Fruit fly (Drosophila melanogaster) whole organism, embryonic: Measurements from ENCODE around the gene Cbl.

Experiments
- CG10147 ChIP-seq: fragments of 200-800 bp; sonication (Bioruptor generic); optimal IDR thresholded peaks from 2 replicates; lab custom pipeline; 2019; ENCODE audit warnings: missing biosample characterization, mild to moderate bottlenecking, missing genetic modification characterization, moderate library complexity
- CG11085 ChIP-seq: fragments of 200-800 bp; sonication (Bioruptor generic); IDR thresholded peaks from 2 replicates; pipeline ENCODE4 v1.3.6; 2022; ENCODE audit warnings: missing biosample characterization, missing genetic modification characterization
- CG13287 ChIP-seq: fragments of 200-800 bp; sonication (Bioruptor generic); IDR thresholded peaks from 2 replicates; pipeline ENCODE4 v1.3.6; 2022; ENCODE audit warnings: missing biosample characterization, missing genetic modification characterization; ENCODE audit not compliant: partially characterized antibody
- CG13296 ChIP-seq: fragments of 200-800 bp; sonication (Bioruptor generic); optimal IDR thresholded peaks from 3 replicates; lab custom pipeline; 2018; ENCODE audit warnings: missing biosample characterization, mild to moderate bottlenecking, missing genetic modification characterization
- CG13424 ChIP-seq: fragments of 200-800 bp; sonication (Bioruptor generic); optimal IDR thresholded peaks from 2 replicates; lab custom pipeline; 2019; ENCODE audit warnings: missing biosample characterization, mild to moderate bottlenecking, missing genetic modification characterization, moderate library complexity
- CG14667 ChIP-seq: fragments of 200-800 bp; sonication (Bioruptor generic); IDR thresholded peaks from 2 replicates; pipeline ENCODE4 v1.3.6; 2022; ENCODE audit warnings: missing biosample characterization, missing genetic modification characterization
- CG3163 ChIP-seq: fragments of 200-800 bp; sonication (Bioruptor generic); optimal IDR thresholded peaks from 3 replicates; lab custom pipeline; 2016; ENCODE audit warnings: missing biosample characterization, missing genetic modification characterization
- CG32532 ChIP-seq: fragments of 200-800 bp; sonication (Bioruptor generic); IDR thresholded peaks from 2 replicates; pipeline ENCODE4 v1.3.6; 2022; ENCODE audit warnings: missing biosample characterization, missing genetic modification characterization
- CG33557 ChIP-seq: fragments of 200-800 bp; sonication (Bioruptor generic); optimal IDR thresholded peaks from 2 replicates; lab custom pipeline; 2019; ENCODE audit warnings: missing biosample characterization, mild to moderate bottlenecking, missing genetic modification characterization, moderate library complexity
- CG6689 ChIP-seq: fragments of 200-800 bp; sonication (Bioruptor generic); IDR thresholded peaks from 2 replicates; pipeline ENCODE4 v1.3.6; 2022; ENCODE audit warnings: missing biosample characterization, missing genetic modification characterization
- CG7556 ChIP-seq: fragments of 200-800 bp; sonication (Bioruptor generic); optimal IDR thresholded peaks from 2 replicates; lab custom pipeline; 2017; ENCODE audit warnings: missing biosample characterization, mild to moderate bottlenecking, missing genetic modification characterization
- CG7963 ChIP-seq: fragments of 200-800 bp; sonication (Bioruptor generic); IDR thresholded peaks from 3 replicates; pipeline ENCODE4 v1.3.6; 2022; ENCODE audit warnings: missing biosample characterization, missing genetic modification characterization; ENCODE audit not compliant: partially characterized antibody
- CG9609 ChIP-seq: fragments of 200-800 bp; sonication (Bioruptor generic); optimal IDR thresholded peaks from 3 replicates; lab custom pipeline; 2016; ENCODE audit warnings: missing biosample characterization, missing genetic modification characterization
- Dad ChIP-seq: fragments of 200-800 bp; sonication (Bioruptor generic); optimal IDR thresholded peaks from 3 replicates; lab custom pipeline; 2016; ENCODE audit warnings: missing biosample characterization, missing genetic modification characterization
- Deaf1 ChIP-seq: fragments of 200-800 bp; optimal IDR thresholded peaks from 3 replicates; lab custom pipeline; 2019; ENCODE audit warnings: missing biosample characterization, mild to moderate bottlenecking, missing genetic modification characterization, moderate library complexity
- Dref ChIP-seq: fragments of 200-800 bp; sonication (Bioruptor generic); IDR thresholded peaks from 2 replicates; pipeline ENCODE4 v1.3.6; 2022; ENCODE audit warnings: missing biosample characterization, missing genetic modification characterization
- Eip74EF ChIP-seq, 2 experiments: fragments of 200-800 bp in 1 of 2; fragments of >200 bp in 1 of 2; sonication (Bioruptor generic) in 1 of 2; optimal IDR thresholded peaks; 2 replicates each; lab custom pipeline; 2017 to 2019; ENCODE audit warnings: missing biosample characterization in 2 of 2, missing genetic modification characterization in 2 of 2, mild to moderate bottlenecking in 1 of 2, moderate library complexity in 1 of 2
- Fer3 ChIP-seq: fragments of 200-800 bp; sonication (Bioruptor generic); optimal IDR thresholded peaks from 2 replicates; lab custom pipeline; 2018; ENCODE audit warnings: missing biosample characterization, mild to moderate bottlenecking, missing genetic modification characterization, moderate library complexity
- Gug ChIP-seq: fragments of 200-800 bp; sonication (Bioruptor generic); IDR thresholded peaks from 4 replicates; pipeline ENCODE4 v1.3.6; 2022; ENCODE audit warnings: missing biosample characterization, missing genetic modification characterization
- HHEX ChIP-seq: fragments of 200-800 bp; sonication (Bioruptor generic); optimal IDR thresholded peaks from 3 replicates; lab custom pipeline; 2017; ENCODE audit warnings: missing biosample characterization, mild to moderate bottlenecking, missing genetic modification characterization, missing genetic modification reagents
- Mes4 ChIP-seq: fragments of 200-800 bp; sonication (Bioruptor generic); optimal IDR thresholded peaks from 2 replicates; lab custom pipeline; 2016; ENCODE audit warnings: missing biosample characterization, missing genetic modification characterization
- Nf-YB ChIP-seq: fragments of 200-800 bp; sonication (Bioruptor generic); optimal IDR thresholded peaks from 3 replicates; lab custom pipeline; 2019; ENCODE audit warnings: missing biosample characterization, mild to moderate bottlenecking, missing genetic modification characterization, moderate library complexity
- YL-1 ChIP-seq: fragments of 200-800 bp; sonication (Bioruptor generic); optimal IDR thresholded peaks from 3 replicates; lab custom pipeline; 2017; ENCODE audit warnings: missing biosample characterization, mild to moderate bottlenecking, missing genetic modification characterization
- bsh ChIP-seq, 2 experiments: fragments of 200-800 bp; sonication (Bioruptor generic); optimal IDR thresholded peaks; 2 replicates each; lab custom pipeline; 2017 to 2018; ENCODE audit warnings: mild to moderate bottlenecking in 2 of 2, missing biosample characterization in 2 of 2, missing genetic modification characterization in 2 of 2, moderate library complexity in 1 of 2
- cad ChIP-seq: fragments of >200 bp; optimal IDR thresholded peaks from 2 replicates; lab custom pipeline; 2017; ENCODE audit warnings: missing biosample characterization, missing genetic modification characterization
- cg ChIP-seq: fragments of 200-800 bp; sonication (Bioruptor generic); optimal IDR thresholded peaks from 3 replicates; lab custom pipeline; 2019; ENCODE audit warnings: missing biosample characterization, mild to moderate bottlenecking, missing genetic modification characterization, moderate library complexity
- dan ChIP-seq: fragments of 200-800 bp; sonication (Bioruptor generic); IDR thresholded peaks from 2 replicates; pipeline ENCODE4 v1.3.6; 2022; ENCODE audit warnings: missing biosample characterization, missing genetic modification characterization
- danr ChIP-seq: fragments of 200-800 bp; sonication (Bioruptor generic); IDR thresholded peaks from 2 replicates; pipeline ENCODE4 v1.3.6; 2022; ENCODE audit warnings: missing biosample characterization, missing genetic modification characterization
- dpn ChIP-seq, 2 experiments: fragments of 200-800 bp; sonication (Bioruptor generic); optimal IDR thresholded peaks; 3 replicates each; lab custom pipeline; 2016; ENCODE audit warnings: missing biosample characterization in 2 of 2, missing genetic modification characterization in 2 of 2
- dysf ChIP-seq: fragments of 200-800 bp; sonication (Bioruptor generic); IDR thresholded peaks from 3 replicates; pipeline ENCODE4 v1.3.6; 2022; ENCODE audit warnings: missing biosample characterization, missing genetic modification characterization
- esg ChIP-seq: fragments of 200-800 bp; sonication (Bioruptor generic); conservative IDR thresholded peaks from 2 replicates; pipeline ENCODE4 v1.3.6; 2022; ENCODE audit warnings: missing biosample characterization, missing genetic modification characterization
- fd102C ChIP-seq: fragments of 200-800 bp; sonication (Bioruptor generic); optimal IDR thresholded peaks from 2 replicates; lab custom pipeline; 2018; ENCODE audit warnings: missing biosample characterization, mild to moderate bottlenecking, missing genetic modification characterization, moderate library complexity
- gce ChIP-seq: fragments of 200-800 bp; sonication (Bioruptor generic); IDR thresholded peaks from 3 replicates; pipeline ENCODE4 v1.3.6; 2022; ENCODE audit warnings: missing biosample characterization, missing genetic modification characterization
- hb ChIP-seq: fragments of 200-800 bp; sonication (Bioruptor generic); IDR thresholded peaks from 3 replicates; pipeline ENCODE4 v1.3.6; 2022; ENCODE audit warnings: missing biosample characterization, missing genetic modification characterization; ENCODE audit not compliant: partially characterized antibody
- kah ChIP-seq: fragments of 200-800 bp; sonication (Bioruptor generic); optimal IDR thresholded peaks from 2 replicates; lab custom pipeline; 2018; ENCODE audit warnings: missing biosample characterization, mild to moderate bottlenecking, missing genetic modification characterization
- nmo ChIP-seq: fragments of 200-800 bp; sonication (Bioruptor generic); optimal IDR thresholded peaks from 2 replicates; lab custom pipeline; 2018; ENCODE audit warnings: missing biosample characterization, mild to moderate bottlenecking, missing genetic modification characterization, moderate library complexity
- repo ChIP-seq: fragments of 200-800 bp; sonication (Bioruptor generic); optimal IDR thresholded peaks from 2 replicates; lab custom pipeline; 2016; ENCODE audit warnings: missing biosample characterization, missing genetic modification characterization
- slp2 ChIP-seq: fragments of 200-800 bp; sonication (Bioruptor generic); optimal IDR thresholded peaks from 2 replicates; lab custom pipeline; 2016; ENCODE audit warnings: missing biosample characterization, missing genetic modification characterization
- so ChIP-seq: fragments of 200-800 bp; sonication (Bioruptor generic); IDR thresholded peaks from 3 replicates; pipeline ENCODE4 v1.3.6; 2022; ENCODE audit warnings: missing biosample characterization, missing genetic modification characterization
- ssp ChIP-seq: fragments of 200-800 bp; sonication (Bioruptor generic); IDR thresholded peaks from 2 replicates; pipeline ENCODE4 v1.3.6; 2022; ENCODE audit warnings: missing biosample characterization, missing genetic modification characterization
- stwl ChIP-seq: fragments of 200-800 bp; sonication (Bioruptor generic); optimal IDR thresholded peaks from 3 replicates; lab custom pipeline; 2018; ENCODE audit warnings: missing biosample characterization, mild to moderate bottlenecking, missing genetic modification characterization, moderate library complexity
- tap ChIP-seq: fragments of 200-800 bp; optimal IDR thresholded peaks from 3 replicates; lab custom pipeline; 2019; ENCODE audit warnings: missing biosample characterization, mild to moderate bottlenecking, missing genetic modification characterization, moderate library complexity
- tll ChIP-seq, 2 experiments: fragments of 200-800 bp in 1 of 2; fragments of >200 bp in 1 of 2; sonication (Bioruptor generic) in 1 of 2; optimal IDR thresholded peaks; 2 replicates each; lab custom pipeline; 2017 to 2019; ENCODE audit warnings: missing biosample characterization in 2 of 2, missing genetic modification characterization in 2 of 2, mild to moderate bottlenecking in 1 of 2, moderate library complexity in 1 of 2
- tna ChIP-seq: fragments of 200-800 bp; sonication (Bioruptor generic); IDR thresholded peaks from 2 replicates; pipeline ENCODE4 v1.3.6; 2022; ENCODE audit warnings: missing biosample characterization, missing genetic modification characterization; ENCODE audit not compliant: partially characterized antibody
- vvl ChIP-seq: fragments of 200-800 bp; sonication (Bioruptor generic); IDR thresholded peaks from 2 replicates; pipeline ENCODE4 v1.3.6; 2022; ENCODE audit warnings: missing biosample characterization, missing genetic modification characterization
- zen ChIP-seq: fragments of 200-800 bp; sonication (Bioruptor generic); optimal IDR thresholded peaks from 3 replicates; lab custom pipeline; 2018; ENCODE audit warnings: missing biosample characterization, mild to moderate bottlenecking, missing genetic modification characterization, moderate library complexity

Cbl gene

dm6 chr3L:8441745-8442575 is 17.2 kb downstream of the Cbl start, which contains the start of gene Unr (continued):
- TF ChIP-seq CG13287 (GFP tag; lab: Robert Waterston, UW) (peak; percentile 38; the same call in 1 of the 2 replicates), CG32532 (GFP tag; lab: Robert Waterston, UW) (peak; percentile 93), vvl (peak; percentile 94), CG13296 (GFP tag; lab: Kevin White, UChicago) (peak; percentile 86), hb (GFP tag; lab: Robert Waterston, UW) (no peak), CG6689 (GFP tag; lab: Robert Waterston, UW) (peak; percentile 74), CG11085 (GFP tag; lab: Robert Waterston, UW) (peak; percentile 58; the same call in 1 of the 2 replicates), Nf-YB (GFP tag; lab: Kevin White, UChicago) (peak; percentile 20), tll (GFP tag; optimal IDR thresholded peaks at IDR 0.05; lab: Kevin White, UChicago) (no peak), CG7963 (GFP tag; lab: Robert Waterston, UW) (no peak), tap (peak; percentile 54), dan (GFP tag; lab: Robert Waterston, UW) (no peak), slp2 (GFP tag; lab: Kevin White, UChicago) (peak; percentile 76), YL-1 (GFP tag; lab: Kevin White, UChicago) (peak; percentile 96), cad (GFP tag; lab: Kevin White, UChicago) (no peak), CG14667 (GFP tag; lab: Robert Waterston, UW) (no peak; the same call in 1 of the 2 replicates)

dm6 chr3L:8445027-8445426 is 20.3 kb downstream of the Cbl start:
- TF ChIP-seq bsh (GFP tag; optimal IDR thresholded peaks at IDR 0.05; lab: Kevin White, UChicago), result peak in 1 of 2 experiments; percentile 8
- no peak for TF ChIP-seq CG3163
- TF ChIP-seq HHEX (GFP tag; lab: Kevin White, UChicago), result peak; percentile 51
- no peak for TF ChIP-seq CG33557
- peak; percentile 23 for TF ChIP-seq Dad
- TF ChIP-seq CG10147 (GFP tag; lab: Kevin White, UChicago), result peak; percentile 14
- TF ChIP-seq Dref (GFP tag; lab: Robert Waterston, UW), result no peak
- TF ChIP-seq tna (GFP tag; lab: Robert Waterston, UW), result no peak
- TF ChIP-seq cg (GFP tag; lab: Kevin White, UChicago), result no peak
- peak; percentile 0 for TF ChIP-seq stwl (tag; lab: Kevin White, UChicago)
- 0 out of 2 replicates have a peak, but pooled peaks have one; percentile 17 for TF ChIP-seq danr (GFP tag; lab: Robert Waterston, UW)
- TF ChIP-seq Eip74EF (GFP tag; optimal IDR thresholded peaks at IDR 0.05; lab: Kevin White, UChicago), result peak in 1 of 2 experiments; percentile 39
- TF ChIP-seq CG13424, result peak; percentile 17
- peak; percentile 20 for TF ChIP-seq nmo
- TF ChIP-seq zen (tag; lab: Kevin White, UChicago), result peak; percentile 92
- TF ChIP-seq Gug, result 0 out of 4 replicates have a peak, but pooled peaks have one; percentile 39
- no peak for TF ChIP-seq CG9609 (GFP tag; lab: Kevin White, UChicago)
- TF ChIP-seq CG7556 (GFP tag; lab: Kevin White, UChicago), result peak; percentile 11
- no peak for TF ChIP-seq repo (GFP tag; lab: Kevin White, UChicago)
- 0 out of 2 replicates have a peak, but pooled peaks have one; percentile 13 for TF ChIP-seq esg
- TF ChIP-seq Deaf1 (tag; lab: Kevin White, UChicago), result peak; percentile 33
- TF ChIP-seq dysf, result peak; percentile 67; the same call in 2 of the 3 replicates
- no peak for TF ChIP-seq fd102C
- peak in 1 of 2 experiments; percentile 18 for TF ChIP-seq dpn (GFP tag; optimal IDR thresholded peaks at IDR 0.05; lab: Kevin White, UChicago)
- peak; percentile 52; the same call in 1 of the 3 replicates for TF ChIP-seq so (GFP tag; lab: Robert Waterston, UW)
- 0 out of 3 replicates have a peak, but pooled peaks have one; percentile 41 for TF ChIP-seq gce
- peak; percentile 60 for TF ChIP-seq Fer3
- 0 out of 2 replicates have a peak, but pooled peaks have one; percentile 16 for TF ChIP-seq ssp (GFP tag; lab: Robert Waterston, UW)
- TF ChIP-seq Mes4 (GFP tag; lab: Kevin White, UChicago), result no peak
- peak; percentile 30 for TF ChIP-seq kah (GFP tag; lab: Kevin White, UChicago)
